Fruit fly (Drosophila melanogaster) whole organism, wandering third instar larva: ENCODE data around the gene CG6295.

Experiments used
- Abd-B ChIP-seq: fragments of >200 bp; optimal IDR thresholded peaks from 2 replicates; lab custom pipeline; 2017; ENCODE audit warnings: missing biosample characterization, missing genetic modification characterization
- CG32264 ChIP-seq: fragments of 200-800 bp; sonication (Bioruptor generic); optimal IDR thresholded peaks from 2 replicates; lab custom pipeline; 2016; ENCODE audit warnings: missing biosample characterization, missing genetic modification characterization
- CG9705 ChIP-seq: fragments of 200-800 bp; sonication (Bioruptor generic); optimal IDR thresholded peaks from 2 replicates; lab custom pipeline; 2018; ENCODE audit warnings: missing biosample characterization, mild to moderate bottlenecking, missing genetic modification characterization
- CrebA ChIP-seq: fragments of 200-800 bp; sonication (Bioruptor generic); optimal IDR thresholded peaks from 2 replicates; lab custom pipeline; 2016; ENCODE audit warnings: missing biosample characterization, mild to moderate bottlenecking, missing genetic modification characterization, borderline replicate concordance
- Dfd ChIP-seq: fragments of >200 bp; optimal IDR thresholded peaks from 2 replicates; lab custom pipeline; 2017; ENCODE audit warnings: missing biosample characterization, missing genetic modification characterization
- Dif ChIP-seq: fragments of 200-275, 200-300 bp; sonication (Bioruptor generic); optimal IDR thresholded peaks from 2 replicates; lab custom pipeline; 2018; ENCODE audit warnings: missing biosample characterization, missing genetic modification characterization; ENCODE audit not compliant: partially characterized antibody
- GATAd ChIP-seq: sonication (Bioruptor generic); optimal IDR thresholded peaks from 2 replicates; lab custom pipeline; 2016; ENCODE audit warnings: missing biosample characterization, missing genetic modification characterization
- HLH106 ChIP-seq: fragments of 200-800 bp; optimal IDR thresholded peaks from 3 replicates; lab custom pipeline; 2019; ENCODE audit warnings: missing biosample characterization, mild to moderate bottlenecking, missing genetic modification characterization, moderate library complexity
- Hnf4 ChIP-seq: fragments of 200-800 bp; sonication (Bioruptor generic); optimal IDR thresholded peaks from 2 replicates; lab custom pipeline; 2016; ENCODE audit warnings: missing biosample characterization, mild to moderate bottlenecking, missing genetic modification characterization
- Hr78 ChIP-seq: fragments of >200 bp; optimal IDR thresholded peaks from 2 replicates; lab custom pipeline; 2017; ENCODE audit warnings: missing biosample characterization, missing genetic modification characterization
- Jra ChIP-seq: sonication (Bioruptor generic); optimal IDR thresholded peaks from 2 replicates; lab custom pipeline; 2016; ENCODE audit warnings: missing biosample characterization, missing genetic modification characterization
- Mio ChIP-seq: sonication (Bioruptor generic); optimal IDR thresholded peaks from 2 replicates; lab custom pipeline; 2016; ENCODE audit warnings: missing biosample characterization, missing genetic modification characterization
- Myc ChIP-seq: fragments of >200 bp; optimal IDR thresholded peaks from 2 replicates; lab custom pipeline; 2017
- N ChIP-seq: fragments of >200 bp; optimal IDR thresholded peaks from 2 replicates; lab custom pipeline; 2018; ENCODE audit warnings: missing biosample characterization, missing external identifiers, missing genetic modification characterization
- OdsH ChIP-seq: fragments of 200-800 bp; sonication (Bioruptor generic); optimal IDR thresholded peaks from 2 replicates; lab custom pipeline; 2016; ENCODE audit warnings: missing biosample characterization, mild to moderate bottlenecking, missing genetic modification characterization
- Rel ChIP-seq, 2 experiments: fragments of 200-800 bp; sonication (Bioruptor generic) in 1 of 2; optimal IDR thresholded peaks; 2 replicates in 1 of 2; 3 replicates in 1 of 2; lab custom pipeline; 2016 to 2019; ENCODE audit warnings: mild to moderate bottlenecking in 2 of 2, missing biosample characterization in 2 of 2, missing genetic modification characterization in 2 of 2, moderate library complexity in 1 of 2
- Sp1 ChIP-seq: fragments of 200-800 bp; sonication (Bioruptor generic); optimal IDR thresholded peaks from 3 replicates; lab custom pipeline; 2019; ENCODE audit warnings: missing biosample characterization, mild to moderate bottlenecking, missing genetic modification characterization, moderate library complexity
- Vsx2 ChIP-seq: fragments of 200-300, 225-300 bp; sonication (Bioruptor generic); optimal IDR thresholded peaks from 2 replicates; lab custom pipeline; 2018; ENCODE audit warnings: missing biosample characterization, missing genetic modification characterization; ENCODE audit not compliant: partially characterized antibody
- br ChIP-seq: fragments of 200-800 bp; sonication (Bioruptor generic); optimal IDR thresholded peaks from 2 replicates; lab custom pipeline; 2016; ENCODE audit warnings: missing biosample characterization, missing genetic modification characterization
- brk ChIP-seq: fragments of 200-800 bp; sonication (Bioruptor generic); optimal IDR thresholded peaks from 2 replicates; lab custom pipeline; 2016; ENCODE audit warnings: missing biosample characterization, mild to moderate bottlenecking, missing genetic modification characterization
- dl ChIP-seq, 2 experiments: fragments of 175-275, 200-275 bp in 1 of 2; fragments of 200-275 bp in 1 of 2; sonication (Bioruptor generic); optimal IDR thresholded peaks; lab custom pipeline; 2018; ENCODE audit warnings: mild to moderate bottlenecking in 2 of 2, missing biosample characterization in 2 of 2, missing genetic modification characterization in 2 of 2, moderate library complexity in 2 of 2; ENCODE audit not compliant: partially characterized antibody in 2 of 2, insufficient read depth in 1 of 2
- dmrt93B ChIP-seq: fragments of 200-800 bp; sonication (Bioruptor generic); optimal IDR thresholded peaks from 2 replicates; lab custom pipeline; 2018; ENCODE audit warnings: missing biosample characterization, mild to moderate bottlenecking, missing genetic modification characterization
- dsf ChIP-seq: sonication (Bioruptor generic); optimal IDR thresholded peaks from 2 replicates; lab custom pipeline; 2016; ENCODE audit warnings: missing biosample characterization, missing genetic modification characterization, borderline replicate concordance
- ey ChIP-seq: fragments of 200-800 bp; sonication (Bioruptor generic); optimal IDR thresholded peaks from 2 replicates; lab custom pipeline; 2016; ENCODE audit warnings: missing biosample characterization, missing genetic modification characterization
- fru ChIP-seq: fragments of 200-800 bp; sonication (Bioruptor generic); optimal IDR thresholded peaks from 3 replicates; lab custom pipeline; 2016; ENCODE audit warnings: missing biosample characterization, mild to moderate bottlenecking, missing genetic modification characterization
- h ChIP-seq: fragments of 200-800 bp; sonication (Bioruptor generic); optimal IDR thresholded peaks from 3 replicates; lab custom pipeline; 2016; ENCODE audit warnings: missing biosample characterization, mild to moderate bottlenecking, missing genetic modification characterization
- jim ChIP-seq: fragments of 175-275, 200-325 bp; sonication (Bioruptor generic); optimal IDR thresholded peaks from 2 replicates; lab custom pipeline; 2016; ENCODE audit warnings: missing biosample characterization, mild to moderate bottlenecking, missing genetic modification characterization
- lola ChIP-seq: fragments of >200 bp; optimal IDR thresholded peaks from 2 replicates; lab custom pipeline; 2017; ENCODE audit warnings: missing biosample characterization, missing genetic modification characterization
- pan ChIP-seq: fragments of >200 bp; optimal IDR thresholded peaks from 2 replicates; lab custom pipeline; 2017
- psq ChIP-seq: fragments of 200-800 bp; sonication (Bioruptor generic); optimal IDR thresholded peaks from 3 replicates; lab custom pipeline; 2017; ENCODE audit warnings: missing biosample characterization, mild to moderate bottlenecking, missing genetic modification characterization, moderate library complexity
- rgr ChIP-seq: fragments of 200-800 bp; sonication (Bioruptor generic); optimal IDR thresholded peaks from 3 replicates; lab custom pipeline; 2016; ENCODE audit warnings: missing biosample characterization, mild to moderate bottlenecking, missing genetic modification characterization
- sage ChIP-seq: fragments of 200-800 bp; sonication (Bioruptor generic); optimal IDR thresholded peaks from 2 replicates; lab custom pipeline; 2016; ENCODE audit warnings: missing biosample characterization, mild to moderate bottlenecking, missing genetic modification characterization
- sv ChIP-seq: fragments of 200-800 bp; sonication (Bioruptor generic); optimal IDR thresholded peaks from 3 replicates; lab custom pipeline; 2016; ENCODE audit warnings: missing biosample characterization, missing genetic modification characterization
- tai ChIP-seq: sonication (Bioruptor generic); optimal IDR thresholded peaks from 2 replicates; lab custom pipeline; 2016; ENCODE audit warnings: missing biosample characterization, missing genetic modification characterization
- usp ChIP-seq: fragments of >200 bp; optimal IDR thresholded peaks from 2 replicates; lab custom pipeline; 2017; ENCODE audit warnings: missing biosample characterization, missing genetic modification characterization
- woc ChIP-seq: sonication (Bioruptor generic); optimal IDR thresholded peaks from 2 replicates; lab custom pipeline; 2016; ENCODE audit warnings: missing biosample characterization, mild to moderate bottlenecking, missing genetic modification characterization

Gene CG6295

dm6 chr3R:27002787-27003186 lies 4.1 kb downstream of the CG6295 start:
- TF ChIP-seq dsf (GFP tag; lab: Kevin White, UChicago) (no peak), Abd-B (GFP tag; lab: Kevin White, UChicago) (no peak), sage (no peak), Sp1 (GFP tag; lab: Kevin White, UChicago) (no peak), OdsH (GFP tag; lab: Kevin White, UChicago) (no peak), sv (GFP tag; lab: Kevin White, UChicago) (no peak), dmrt93B (GFP tag; lab: Kevin White, UChicago) (no peak), lola (GFP tag; lab: Kevin White, UChicago) (no peak), usp (GFP tag; lab: Kevin White, UChicago) (no peak), pan (lab: Kevin White, UChicago) (no peak), h (no peak), Rel (GFP tag; optimal IDR thresholded peaks at IDR 0.05; lab: Kevin White, UChicago) (no peak), Rel (tag; optimal IDR thresholded peaks at IDR 0.05; lab: Kevin White, UChicago) (no peak)

dm6 chr3R:26999452-26999851 lies 7.4 kb downstream of the CG6295 start, which contains the start of gene CG31077:
Gene CG31077 (plus strand): TSS chr3R:26999752.
- TF ChIP-seq sv (GFP tag; lab: Kevin White, UChicago) (no peak), psq (GFP tag; lab: Kevin White, UChicago) (no peak), HLH106 (tag; lab: Kevin White, UChicago) (no peak), N (GFP tag; lab: Kevin White, UChicago) (no peak), brk (GFP tag; lab: Kevin White, UChicago) (no peak), lola (GFP tag; lab: Kevin White, UChicago) (no peak), CrebA (no peak)

dm6 chr3R:26996642-26997041 lies 10.2 kb downstream of the CG6295 start, which contains the start of gene RYa-R:
Gene RYa-R (plus strand): TSS chr3R:26996980.
- TF ChIP-seq pan (lab: Kevin White, UChicago) (no peak), sage (no peak), Dfd (no peak), lola (GFP tag; lab: Kevin White, UChicago) (no peak), OdsH (GFP tag; lab: Kevin White, UChicago) (no peak)

- TF ChIP-seq CG9705: no peak
- TF ChIP-seq br (GFP tag; lab: Kevin White, UChicago): no peak
- no peak for TF ChIP-seq CrebA
- TF ChIP-seq HLH106 (tag; lab: Kevin White, UChicago): no peak
- TF ChIP-seq, all 38 proteins: peak for 0
Measured at dm6 chr3R:26994532-26994931, 12.3 kb downstream of the CG6295 start, which contains the start of gene TwdlC. Gene TwdlC (plus strand): TSS chr3R:26994832.

DNA sequence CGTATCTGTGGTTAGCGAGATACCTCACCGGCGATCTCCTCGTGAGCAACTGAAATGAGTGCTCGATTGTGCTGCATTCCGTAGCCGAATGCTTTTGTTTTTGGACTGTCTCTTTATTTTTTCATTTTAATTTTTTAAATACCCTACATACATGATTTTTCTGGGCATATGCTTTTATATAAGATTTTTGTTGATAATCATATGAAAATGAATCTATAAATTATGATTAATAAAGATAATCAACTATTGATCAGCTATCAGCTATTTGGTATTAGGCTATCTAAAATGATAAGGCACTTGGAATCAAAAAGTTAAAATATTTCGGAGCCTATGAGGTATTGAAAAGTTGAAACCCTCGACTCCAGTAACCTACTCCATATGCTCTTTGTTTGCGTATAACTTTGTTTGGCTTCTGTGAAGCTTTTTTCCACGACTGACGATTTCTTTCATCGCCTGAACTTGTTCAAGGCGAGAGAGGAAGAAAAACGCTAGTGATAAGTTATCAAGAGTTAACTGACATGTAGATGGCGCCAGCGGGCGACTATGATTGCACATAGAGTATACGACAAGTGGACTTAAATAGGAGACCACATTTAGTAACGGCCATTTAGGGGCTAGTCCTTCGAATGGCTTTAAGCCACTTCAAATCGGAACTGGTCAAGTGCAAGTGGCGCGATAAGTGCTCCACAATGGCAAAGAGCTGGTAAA lies 16.9 kb downstream of the CG6295 start, which contains the start of gene CG31076:
TSS of gene CG31076 (minus strand) at position 51 of the 708 bp plus-strand sequence.
- no peak for TF ChIP-seq Vsx2 (GFP tag; lab: Kevin White, UChicago)
- peak; percentile 89 for TF ChIP-seq h
- TF ChIP-seq N (GFP tag; lab: Kevin White, UChicago): no peak
- peak; percentile 56 for TF ChIP-seq br (GFP tag; lab: Kevin White, UChicago)
- no peak for TF ChIP-seq Mio (GFP tag; lab: Kevin White, UChicago)
- TF ChIP-seq Jra (GFP tag; lab: Kevin White, UChicago): peak; percentile 24
- TF ChIP-seq Dfd: no peak
- TF ChIP-seq Hr78 (GFP tag; lab: Kevin White, UChicago): no peak
- TF ChIP-seq pan (lab: Kevin White, UChicago): peak; percentile 64
- no peak for TF ChIP-seq GATAd (GFP tag; lab: Kevin White, UChicago)
- TF ChIP-seq ey (GFP tag; lab: Kevin White, UChicago): peak; percentile 68
- peak; percentile 59 for TF ChIP-seq sage
- TF ChIP-seq fru (GFP tag; lab: Kevin White, UChicago): peak; percentile 85
- peak; percentile 32 for TF ChIP-seq tai (GFP tag; lab: Kevin White, UChicago)
- TF ChIP-seq psq (GFP tag; lab: Kevin White, UChicago): peak; percentile 33
- TF ChIP-seq sv (GFP tag; lab: Kevin White, UChicago): no peak
- peak; percentile 67 for TF ChIP-seq Hnf4 (GFP tag; lab: Kevin White, UChicago)
- TF ChIP-seq OdsH (GFP tag; lab: Kevin White, UChicago): peak; percentile 76
- TF ChIP-seq dmrt93B (GFP tag; lab: Kevin White, UChicago): peak; percentile 33
- no peak for TF ChIP-seq dsf (GFP tag; lab: Kevin White, UChicago)
- no peak for TF ChIP-seq jim (GFP tag; lab: Kevin White, UChicago)
- TF ChIP-seq Sp1 (GFP tag; lab: Kevin White, UChicago): peak; percentile 77
- TF ChIP-seq dl (GFP tag; optimal IDR thresholded peaks at IDR 0.05; lab: Kevin White, UChicago; ENCODE audit: insufficient read depth in 1 of 2, partially characterized antibody in 2 of 2): no peak
- no peak for TF ChIP-seq usp (GFP tag; lab: Kevin White, UChicago)
- peak; percentile 55 for TF ChIP-seq brk (GFP tag; lab: Kevin White, UChicago)
- TF ChIP-seq Myc (lab: Kevin White, UChicago): no peak
- peak; percentile 51 for TF ChIP-seq CG9705
- peak; percentile 54 for TF ChIP-seq CrebA
- no peak for TF ChIP-seq Dif (GFP tag; lab: Kevin White, UChicago)
- peak; percentile 82 for TF ChIP-seq woc (GFP tag; lab: Kevin White, UChicago)
- TF ChIP-seq Abd-B (GFP tag; lab: Kevin White, UChicago): no peak
- TF ChIP-seq Rel (GFP tag; optimal IDR thresholded peaks at IDR 0.05; lab: Kevin White, UChicago): no peak
- TF ChIP-seq Rel (tag; optimal IDR thresholded peaks at IDR 0.05; lab: Kevin White, UChicago): peak; percentile 35
- TF ChIP-seq rgr (GFP tag; lab: Kevin White, UChicago): peak; percentile 78
- TF ChIP-seq HLH106 (tag; lab: Kevin White, UChicago): peak; percentile 82
- no peak for TF ChIP-seq lola (GFP tag; lab: Kevin White, UChicago)
- TF ChIP-seq CG32264 (GFP tag; lab: Kevin White, UChicago): peak; percentile 40
